Worm (Caenorhabditis elegans) whole organism, L1 larva: ENCODE measurements around the gene K07F5.7.

ENCODE experiments used
- aha-1 ChIP-seq: fragments of 150-350 bp; optimal IDR thresholded peaks from 2 replicates; lab custom pipeline; 2014; ENCODE audit warnings: missing biosample characterization, missing genetic modification characterization
- egl-27 ChIP-seq, 2 experiments: fragments of 150-350 bp in 1 of 2; sonication (generic microtip); optimal IDR thresholded peaks; 3 replicates each; lab custom pipeline; 2017 to 2018; ENCODE audit warnings: missing biosample characterization in 2 of 2, missing genetic modification characterization in 2 of 2, missing genetic modification reagents in 2 of 2
- elt-2 ChIP-seq: sonication (generic microtip); optimal IDR thresholded peaks from 2 replicates; lab custom pipeline; 2016; ENCODE audit warnings: missing genetic modification characterization, mild to moderate bottlenecking, inconsistent platforms, missing compliant biosample characterization, missing genetic modification reagents
- nhr-12 ChIP-seq: sonication (generic microtip); optimal IDR thresholded peaks from 2 replicates; lab custom pipeline; 2017; ENCODE audit warnings: missing biosample characterization, missing genetic modification characterization
- nhr-237 ChIP-seq: fragments of 150-350 bp; optimal IDR thresholded peaks from 2 replicates; lab custom pipeline; 2014; ENCODE audit warnings: missing biosample characterization, missing genetic modification characterization
- nhr-76 ChIP-seq: sonication (generic microtip); optimal IDR thresholded peaks from 2 replicates; lab custom pipeline; 2017; ENCODE audit warnings: missing biosample characterization, missing genetic modification characterization
- sptf-1 ChIP-seq: fragments of 150-350 bp; optimal IDR thresholded peaks from 2 replicates; lab custom pipeline; 2014; ENCODE audit warnings: missing biosample characterization, missing genetic modification characterization

DNA sequence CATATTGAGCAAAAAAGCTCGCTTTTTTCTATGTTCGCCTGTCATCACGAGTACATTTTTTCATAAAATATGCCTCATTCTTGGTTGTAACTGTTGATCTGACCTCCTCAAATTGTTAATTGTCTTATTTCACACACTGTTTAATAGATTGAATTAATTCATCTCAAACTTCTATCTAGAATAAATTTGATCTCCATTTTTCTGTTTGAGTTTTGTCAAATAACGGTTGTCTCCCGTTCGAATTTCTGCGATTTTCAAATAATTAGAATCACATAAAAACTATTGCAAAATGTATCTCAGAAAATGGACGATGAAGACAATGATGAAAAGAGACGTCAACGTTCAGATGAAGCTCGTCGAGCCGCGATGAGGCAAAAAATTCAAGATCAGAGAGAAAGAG lies 13.9 kb upstream of the K07F5.7 start, which contains the start of gene K07F5.14:
- no peak for TF ChIP-seq sptf-1 (tag; lab: Kevin White, UChicago)
- no peak for TF ChIP-seq nhr-76 (tag; lab: Kevin White, UChicago)
- TF ChIP-seq nhr-12 (tag; lab: Kevin White, UChicago), result no peak
- no peak for TF ChIP-seq aha-1 (tag; lab: Kevin White, UChicago)
- no peak for TF ChIP-seq nhr-237 (tag; lab: Kevin White, UChicago)
- TF ChIP-seq elt-2 (tag; lab: Kevin White, UChicago), result no peak
- TF ChIP-seq egl-27 (tag; optimal IDR thresholded peaks at IDR 0.05; lab: Kevin White, UChicago), result no peak
